Fruit fly (Drosophila melanogaster) whole organism, prepupa: ENCODE measurements around the gene Srx.
A peak's percentile ranks its signal among the peaks of the same experiment; 100 is the strongest.
"Not testable (repeated sequence)": the region's sequence is repeated elsewhere in the genome, so short reads cannot be mapped to it uniquely, and the experiment has no call there.

Experiments used
- CG11294 ChIP-seq: fragments of 200-800 bp; sonication (Bioruptor generic); IDR thresholded peaks from 2 replicates; pipeline ENCODE4 v1.3.6; 2022; ENCODE audit warnings: missing biosample characterization, missing genetic modification characterization
- CG15336 ChIP-seq: fragments of 200-800 bp; sonication (Bioruptor generic); IDR thresholded peaks from 2 replicates; pipeline ENCODE4 v1.3.6; 2022; ENCODE audit warnings: missing biosample characterization, missing genetic modification characterization
- CG6808 ChIP-seq: fragments of 200-800 bp; sonication (Bioruptor generic); optimal IDR thresholded peaks from 3 replicates; lab custom pipeline; 2017; ENCODE audit warnings: missing biosample characterization, missing genetic modification characterization, mild to moderate bottlenecking, moderate library complexity, missing genetic modification reagents
- CG6854 ChIP-seq: fragments of 200-800 bp; sonication (Bioruptor generic); optimal IDR thresholded peaks from 2 replicates; lab custom pipeline; 2017; ENCODE audit warnings: missing biosample characterization, mild to moderate bottlenecking, missing genetic modification characterization
- CG8119 ChIP-seq: fragments of 200-800 bp; sonication (Bioruptor generic); IDR thresholded peaks from 3 replicates; pipeline ENCODE4 v1.3.6; 2022; ENCODE audit warnings: missing biosample characterization, missing genetic modification characterization
- CG8319 ChIP-seq: fragments of 200-800 bp; sonication (Bioruptor generic); optimal IDR thresholded peaks from 3 replicates; lab custom pipeline; 2016; ENCODE audit warnings: missing biosample characterization, missing genetic modification characterization
- CG9139 ChIP-seq: fragments of 200-800 bp; sonication (Bioruptor generic); optimal IDR thresholded peaks from 3 replicates; lab custom pipeline; 2017; ENCODE audit warnings: missing biosample characterization, mild to moderate bottlenecking, missing genetic modification characterization
- Eip78C ChIP-seq: fragments of 200-800 bp; sonication (Bioruptor generic); peaks from one replicate; lab custom pipeline; 2016; ENCODE audit warnings: missing biosample characterization, missing genetic modification characterization
- Ets96B ChIP-seq: fragments of 200-800 bp; optimal IDR thresholded peaks from 2 replicates; lab custom pipeline; 2019; ENCODE audit warnings: missing biosample characterization, mild to moderate bottlenecking, missing genetic modification characterization, moderate library complexity
- Hr4 ChIP-seq: fragments of 200-800 bp; sonication (Bioruptor generic); optimal IDR thresholded peaks from 3 replicates; lab custom pipeline; 2016; ENCODE audit warnings: missing biosample characterization, missing genetic modification characterization
- Smox ChIP-seq: fragments of 200-800 bp; sonication (Bioruptor generic); optimal IDR thresholded peaks from 3 replicates; lab custom pipeline; 2016; ENCODE audit warnings: missing biosample characterization, missing genetic modification characterization
- Sox14 ChIP-seq: fragments of 200-800 bp; sonication (Bioruptor generic); optimal IDR thresholded peaks from 3 replicates; lab custom pipeline; 2016; ENCODE audit warnings: missing biosample characterization, missing genetic modification characterization
- achi ChIP-seq: fragments of 200-800 bp; sonication (Bioruptor generic); optimal IDR thresholded peaks from 3 replicates; lab custom pipeline; 2016; ENCODE audit warnings: missing biosample characterization, missing genetic modification characterization
- esn ChIP-seq: fragments of 200-800 bp; sonication (Bioruptor generic); optimal IDR thresholded peaks from 2 replicates; lab custom pipeline; 2016; ENCODE audit warnings: missing biosample characterization, mild to moderate bottlenecking, missing genetic modification characterization, moderate library complexity
- fd85E ChIP-seq: fragments of 200-800 bp; sonication (Bioruptor generic); optimal IDR thresholded peaks from 3 replicates; lab custom pipeline; 2016; ENCODE audit warnings: missing biosample characterization, missing genetic modification characterization
- fkh ChIP-seq: fragments of 200-800 bp; sonication (Bioruptor generic); optimal IDR thresholded peaks from 3 replicates; lab custom pipeline; 2017; ENCODE audit warnings: missing biosample characterization, mild to moderate bottlenecking, missing genetic modification characterization, moderate library complexity
- net ChIP-seq: fragments of 200-800 bp; sonication (Bioruptor generic); optimal IDR thresholded peaks from 3 replicates; lab custom pipeline; 2016; ENCODE audit warnings: missing biosample characterization, missing genetic modification characterization
- svp ChIP-seq: fragments of 200-800 bp; sonication (Bioruptor generic); peaks from one replicate; lab custom pipeline; 2016; ENCODE audit warnings: missing biosample characterization, missing genetic modification characterization
- topi ChIP-seq: fragments of 200-800 bp; sonication (Bioruptor generic); optimal IDR thresholded peaks from 3 replicates; lab custom pipeline; 2016; ENCODE audit warnings: missing biosample characterization, missing genetic modification characterization

Srx gene

dm6 chrX:17899402-17899801 is 42.6 kb downstream of the Srx start, which contains the start of gene Gss2:
Gene Gss2 (plus strand): TSS chrX:17899702.
- not testable (repeated sequence) for TF ChIP-seq CG11294 (GFP tag; lab: Robert Waterston, UW); esn; CG6854 (GFP tag; lab: Kevin White, UChicago)

- TF ChIP-seq CG6854 (GFP tag; lab: Kevin White, UChicago) (no peak), Ets96B (tag; lab: Kevin White, UChicago) (no peak), Hr4 (GFP tag; lab: Kevin White, UChicago) (no peak), Eip78C (peak; percentile 37), topi (GFP tag; lab: Kevin White, UChicago) (no peak), achi (GFP tag; lab: Kevin White, UChicago) (no peak), CG11294 (GFP tag; lab: Robert Waterston, UW) (no peak), CG8119 (GFP tag; lab: Robert Waterston, UW) (no peak), svp (GFP tag; lab: Kevin White, UChicago) (peak; percentile 56), CG9139 (GFP tag; lab: Kevin White, UChicago) (no peak), CG15336 (GFP tag; lab: Robert Waterston, UW) (no peak), CG6808 (GFP tag; lab: Kevin White, UChicago) (no peak), Smox (no peak), CG8319 (GFP tag; lab: Kevin White, UChicago) (no peak), fkh (peak; percentile 57), fd85E (no peak), net (GFP tag; lab: Kevin White, UChicago) (no peak), Sox14 (GFP tag; lab: Kevin White, UChicago) (peak; percentile 11)
Measured at dm6 chrX:17907184-17908006, 50.6 kb downstream of the Srx start, which contains the start of the genes CG7772 and Vps4. Gene CG7772 (minus strand): TSS chrX:17907261. Gene Vps4 (plus strand): TSS chrX:17907692.
